Worm (Caenorhabditis elegans) whole organism, early embryonic: ENCODE measurements around the gene tceb-3.

Experiments
- B0310.2 ChIP-seq: sonication (generic microtip); optimal IDR thresholded peaks from 2 replicates; lab custom pipeline; 2016; ENCODE audit warnings: mild to moderate bottlenecking, missing genetic modification characterization, missing compliant biosample characterization
- F13C5.2 ChIP-seq: sonication (generic microtip); optimal IDR thresholded peaks from 2 replicates; lab custom pipeline; 2017; ENCODE audit warnings: mild to moderate bottlenecking, missing genetic modification characterization, inconsistent platforms, missing compliant biosample characterization
- aly-1 ChIP-seq: sonication (generic microtip); optimal IDR thresholded peaks from 2 replicates; lab custom pipeline; 2016; ENCODE audit warnings: missing genetic modification characterization, missing compliant biosample characterization
- ama-1 ChIP-seq: fragments of 150-350 bp; optimal IDR thresholded peaks from 2 replicates; lab custom pipeline; 2014
- hmg-4 ChIP-seq: fragments of 200-800 bp; sonication (Bioruptor generic); optimal IDR thresholded peaks from 2 replicates; lab custom pipeline; 2018; ENCODE audit warnings: mild to moderate bottlenecking, missing genetic modification characterization, missing compliant biosample characterization
- hnd-1 ChIP-seq: sonication (generic microtip); optimal IDR thresholded peaks from 2 replicates; lab custom pipeline; 2016; ENCODE audit warnings: missing genetic modification characterization, missing compliant biosample characterization
- pes-1 ChIP-seq: fragments of 200-800 bp; sonication (Bioruptor generic); IDR thresholded peaks from 2 replicates; pipeline ENCODE4 v1.3.6; 2022; ENCODE audit warnings: missing genetic modification reagents, missing genetic modification characterization, missing compliant biosample characterization
- scrt-1 ChIP-seq: fragments of 200-800 bp; sonication (Bioruptor generic); IDR thresholded peaks from 2 replicates; pipeline ENCODE4 v1.3.6; 2022; ENCODE audit warnings: missing genetic modification characterization, missing compliant biosample characterization
- tbx-37 ChIP-seq: fragments of 200-800 bp; sonication (Bioruptor generic); conservative IDR thresholded peaks from 2 replicates; pipeline ENCODE4 v1.3.6; 2022; ENCODE audit warnings: missing genetic modification reagents, missing genetic modification characterization, missing compliant biosample characterization
- tra-4 ChIP-seq: sonication (generic microtip); optimal IDR thresholded peaks from 2 replicates; lab custom pipeline; 2017; ENCODE audit warnings: missing genetic modification characterization, missing compliant biosample characterization

ce11 chrII:10910219-10910618, 37.0 kb downstream of the tceb-3 start, which contains the start of gene sra-11:
- TF ChIP-seq pes-1 (GFP tag; lab: Robert Waterston, UW): no peak
- TF ChIP-seq aly-1 (tag; lab: Kevin White, UChicago): no peak
- no peak for TF ChIP-seq F13C5.2 (tag; lab: Kevin White, UChicago)
- TF ChIP-seq tra-4 (tag; lab: Kevin White, UChicago): no peak
- no peak for TF ChIP-seq tbx-37 (GFP tag; lab: Robert Waterston, UW)
- no peak for TF ChIP-seq ama-1
- no peak for TF ChIP-seq hnd-1 (tag; lab: Kevin White, UChicago)
- no peak for TF ChIP-seq B0310.2 (tag; lab: Kevin White, UChicago)
- TF ChIP-seq scrt-1 (GFP tag; lab: Robert Waterston, UW): no peak
- TF ChIP-seq hmg-4 (GFP tag; lab: Kevin White, UChicago): no peak
